Worm (Caenorhabditis elegans) whole organism, L4 larva: ENCODE data around the gene srz-82.

Experiments
- aha-1 ChIP-seq: fragments of 150-350 bp; peaks from one replicate; lab custom pipeline; 2014; ENCODE audit warnings: missing biosample characterization, missing genetic modification characterization
- ceh-82 ChIP-seq: sonication (generic microtip); optimal IDR thresholded peaks from 2 replicates; lab custom pipeline; 2017; ENCODE audit warnings: missing biosample characterization, missing genetic modification characterization
- jun-1 ChIP-seq: fragments of 150-350 bp; optimal IDR thresholded peaks from 2 replicates; lab custom pipeline; 2014; ENCODE audit warnings: missing biosample characterization, missing genetic modification reagents, missing genetic modification characterization
- nhr-25 ChIP-seq: sonication (generic microtip); optimal IDR thresholded peaks from 2 replicates; lab custom pipeline; 2017; ENCODE audit warnings: missing genetic modification characterization, mild to moderate bottlenecking, missing compliant biosample characterization, antibody characterized with exemption, moderate library complexity, borderline replicate concordance; ENCODE audit not compliant: insufficient read depth
- nhr-76 ChIP-seq: fragments of 150-350 bp; optimal IDR thresholded peaks from 2 replicates; lab custom pipeline; 2014; ENCODE audit warnings: missing biosample characterization, missing genetic modification characterization

ce11 chrIV:3453346-3453745, 29.3 kb upstream of the srz-82 start, which contains the start of gene srz-23:
- no peak for TF ChIP-seq aha-1 (tag; lab: Kevin White, UChicago)
- TF ChIP-seq jun-1 (tag; lab: Kevin White, UChicago), result no peak
- TF ChIP-seq nhr-76 (tag; lab: Kevin White, UChicago), result no peak
- no peak for TF ChIP-seq nhr-25 (tag; lab: Kevin White, UChicago)
- no peak for TF ChIP-seq ceh-82
